Fruit fly (Drosophila melanogaster) whole organism, pupa: ENCODE results near the gene acs.
A peak's percentile ranks its signal among the peaks of the same experiment; 100 is the strongest.

Experiments used
- CG10348 ChIP-seq: fragments of 200-800 bp; sonication (Bioruptor generic); IDR thresholded peaks from 2 replicates; pipeline ENCODE4 v1.3.6; 2022; ENCODE audit warnings: missing biosample characterization, missing genetic modification characterization
- CG12605 ChIP-seq: fragments of 200-800 bp; sonication (Bioruptor generic); IDR thresholded peaks from 2 replicates; pipeline ENCODE4 v1.3.6; 2022; ENCODE audit warnings: missing biosample characterization, missing genetic modification characterization
- CG13204 ChIP-seq: fragments of 200-800 bp; sonication (Bioruptor generic); optimal IDR thresholded peaks from 2 replicates; lab custom pipeline; 2018; ENCODE audit warnings: missing biosample characterization, mild to moderate bottlenecking, missing genetic modification characterization, moderate library complexity
- CG14655 ChIP-seq: fragments of 200-800 bp; sonication (Bioruptor generic); optimal IDR thresholded peaks from 3 replicates; lab custom pipeline; 2017; ENCODE audit warnings: mild to moderate bottlenecking, missing biosample characterization, missing genetic modification reagents, missing genetic modification characterization
- CG15710 ChIP-seq: fragments of 200-800 bp; sonication (Bioruptor generic); optimal IDR thresholded peaks from 2 replicates; lab custom pipeline; 2018; ENCODE audit warnings: missing biosample characterization, mild to moderate bottlenecking, missing genetic modification characterization, moderate library complexity
- CG17806 ChIP-seq: fragments of 200-800 bp; sonication (Bioruptor generic); optimal IDR thresholded peaks from 2 replicates; lab custom pipeline; 2018; ENCODE audit warnings: missing biosample characterization, mild to moderate bottlenecking, missing genetic modification characterization, moderate library complexity
- CG32121 ChIP-seq: fragments of 200-800 bp; sonication (Bioruptor generic); IDR thresholded peaks from 2 replicates; pipeline ENCODE4 v1.3.6; 2022; ENCODE audit warnings: missing biosample characterization, missing genetic modification characterization
- CG34367 ChIP-seq: fragments of 200-800 bp; sonication (Bioruptor generic); optimal IDR thresholded peaks from 2 replicates; lab custom pipeline; 2018; ENCODE audit warnings: missing biosample characterization, mild to moderate bottlenecking, missing genetic modification characterization
- CG4496 ChIP-seq: fragments of 200-800 bp; sonication (Bioruptor generic); IDR thresholded peaks from 3 replicates; pipeline ENCODE4 v1.3.6; 2022; ENCODE audit warnings: missing biosample characterization, missing genetic modification characterization
- CG8159 ChIP-seq: fragments of 200-800 bp; sonication (Bioruptor generic); optimal IDR thresholded peaks from 3 replicates; lab custom pipeline; 2018; ENCODE audit warnings: missing biosample characterization, mild to moderate bottlenecking, missing genetic modification characterization, moderate library complexity
- CG8301 ChIP-seq: fragments of 200-800 bp; sonication (Bioruptor generic); optimal IDR thresholded peaks from 2 replicates; lab custom pipeline; 2018; ENCODE audit warnings: missing biosample characterization, mild to moderate bottlenecking, missing genetic modification characterization
- CG9948 ChIP-seq: fragments of 200-800 bp; sonication (Bioruptor generic); optimal IDR thresholded peaks from 2 replicates; lab custom pipeline; 2018; ENCODE audit warnings: missing biosample characterization, mild to moderate bottlenecking, missing genetic modification characterization, moderate library complexity
- D1 ChIP-seq: fragments of 200-800 bp; sonication (Bioruptor generic); optimal IDR thresholded peaks from 2 replicates; lab custom pipeline; 2018; ENCODE audit warnings: missing biosample characterization, mild to moderate bottlenecking, missing genetic modification characterization, moderate library complexity
- EcR ChIP-seq: fragments of 200-800 bp; sonication (Bioruptor generic); optimal IDR thresholded peaks from 3 replicates; lab custom pipeline; 2019; ENCODE audit warnings: missing biosample characterization, missing genetic modification characterization, mild to moderate bottlenecking, moderate library complexity, missing genetic modification reagents
- Ets98B ChIP-seq: fragments of 200-800 bp; sonication (Bioruptor generic); IDR thresholded peaks from 2 replicates; pipeline ENCODE4 v1.3.6; 2022; ENCODE audit warnings: missing biosample characterization, missing genetic modification characterization
- Pif1A ChIP-seq: fragments of 200-800 bp; sonication (Bioruptor generic); optimal IDR thresholded peaks from 3 replicates; lab custom pipeline; 2016; ENCODE audit warnings: missing biosample characterization, missing genetic modification characterization
- Pif1B ChIP-seq: fragments of 200-800 bp; sonication (Bioruptor generic); optimal IDR thresholded peaks from 3 replicates; lab custom pipeline; 2016; ENCODE audit warnings: missing biosample characterization, missing genetic modification characterization
- Snoo ChIP-seq: fragments of 200-800 bp; sonication (Bioruptor generic); optimal IDR thresholded peaks from 3 replicates; lab custom pipeline; 2017; ENCODE audit warnings: missing biosample characterization, mild to moderate bottlenecking, missing genetic modification characterization, inconsistent platforms
- fd96Ca ChIP-seq: fragments of 200-800 bp; sonication (Bioruptor generic); IDR thresholded peaks from 3 replicates; pipeline ENCODE4 v1.3.6; 2022; ENCODE audit warnings: missing biosample characterization, missing genetic modification characterization
- gl ChIP-seq: fragments of 200-800 bp; sonication (Bioruptor generic); optimal IDR thresholded peaks from 2 replicates; lab custom pipeline; 2018; ENCODE audit warnings: missing biosample characterization, mild to moderate bottlenecking, missing genetic modification characterization
- rn ChIP-seq: fragments of 200-800 bp; sonication (Bioruptor generic); IDR thresholded peaks from 2 replicates; pipeline ENCODE4 v1.3.6; 2022; ENCODE audit warnings: missing biosample characterization, missing genetic modification characterization

acs gene

dm6 chr3L:1962964-1963363 lies 8.5 kb upstream of the acs start, which contains the start of gene SCOT:
SCOT (plus strand) TSS chr3L:1963143.
- TF ChIP-seq gl (tag; lab: Kevin White, UChicago): peak; percentile 86
- peak; percentile 98 for TF ChIP-seq CG12605 (GFP tag; lab: Robert Waterston, UW)
- peak; percentile 95 for TF ChIP-seq rn (GFP tag; lab: Robert Waterston, UW)
- TF ChIP-seq CG14655: peak; percentile 97
- peak; percentile 98 for TF ChIP-seq Ets98B
- TF ChIP-seq CG8301 (tag; lab: Kevin White, UChicago): peak; percentile 95
- TF ChIP-seq fd96Ca (GFP tag; lab: Robert Waterston, UW): peak; percentile 98
- TF ChIP-seq CG8159: peak; percentile 89
- TF ChIP-seq CG13204 (GFP tag; lab: Kevin White, UChicago): peak; percentile 82
- TF ChIP-seq CG10348 (GFP tag; lab: Robert Waterston, UW): peak; percentile 91
- peak; percentile 93 for TF ChIP-seq CG34367 (tag; lab: Kevin White, UChicago)
- TF ChIP-seq Pif1A (GFP tag; lab: Kevin White, UChicago): peak; percentile 95
- TF ChIP-seq EcR (GFP tag; lab: Kevin White, UChicago): no peak
- TF ChIP-seq CG4496: peak; percentile 99
- TF ChIP-seq CG9948 (tag; lab: Kevin White, UChicago): peak; percentile 87
- TF ChIP-seq CG15710 (tag; lab: Kevin White, UChicago): peak; percentile 93
- no peak for TF ChIP-seq Snoo
- peak; percentile 92 for TF ChIP-seq CG17806 (tag; lab: Kevin White, UChicago)
- no peak for TF ChIP-seq D1 (tag; lab: Kevin White, UChicago)
- TF ChIP-seq Pif1B (GFP tag; lab: Kevin White, UChicago): peak; percentile 93
- peak; percentile 97 for TF ChIP-seq CG32121 (GFP tag; lab: Robert Waterston, UW)

dm6 chr3L:1964099-1964498 lies 7.3 kb upstream of the acs start, which contains the start of gene mv:
mv (minus strand) TSS chr3L:1964178.
- TF ChIP-seq CG12605 (GFP tag; lab: Robert Waterston, UW): 0 out of 2 replicates have a peak, but pooled peaks have one; percentile 51
- TF ChIP-seq CG34367 (tag; lab: Kevin White, UChicago): no peak

dm6 chr3L:1964599-1965143 lies 6.8 kb upstream of the acs start:
- TF ChIP-seq Snoo (no peak), Pif1B (GFP tag; lab: Kevin White, UChicago) (no peak), Ets98B (no peak), fd96Ca (GFP tag; lab: Robert Waterston, UW) (no peak), D1 (tag; lab: Kevin White, UChicago) (no peak)

dm6 chr3L:1967452-1968310 lies 3.8 kb upstream of the acs start:
- TF ChIP-seq fd96Ca (GFP tag; lab: Robert Waterston, UW) (no peak), CG9948 (tag; lab: Kevin White, UChicago) (no peak), CG32121 (GFP tag; lab: Robert Waterston, UW) (no peak), gl (tag; lab: Kevin White, UChicago) (no peak), D1 (tag; lab: Kevin White, UChicago) (no peak), CG15710 (tag; lab: Kevin White, UChicago) (no peak), CG13204 (GFP tag; lab: Kevin White, UChicago) (no peak), CG12605 (GFP tag; lab: Robert Waterston, UW) (no peak), EcR (GFP tag; lab: Kevin White, UChicago) (no peak), rn (GFP tag; lab: Robert Waterston, UW) (no peak), CG14655 (no peak), CG34367 (tag; lab: Kevin White, UChicago) (no peak), Snoo (no peak), CG8159 (no peak), Pif1A (GFP tag; lab: Kevin White, UChicago) (no peak), Ets98B (no peak), CG10348 (GFP tag; lab: Robert Waterston, UW) (no peak)
- TF ChIP-seq, all 21 proteins: peak for 0

- TF ChIP-seq CG32121 (GFP tag; lab: Robert Waterston, UW) (no peak), Pif1B (GFP tag; lab: Kevin White, UChicago) (no peak), CG8159 (no peak), Snoo (no peak), D1 (tag; lab: Kevin White, UChicago) (no peak), CG14655 (no peak), rn (GFP tag; lab: Robert Waterston, UW) (no peak), Ets98B (no peak), CG15710 (tag; lab: Kevin White, UChicago) (no peak), fd96Ca (GFP tag; lab: Robert Waterston, UW) (no peak), CG9948 (tag; lab: Kevin White, UChicago) (no peak), gl (tag; lab: Kevin White, UChicago) (no peak)
Measured at dm6 chr3L:1968401-1968800, 3.0 kb upstream of the acs start.
